Worm (Caenorhabditis elegans): ENCODE results near the gene cutl-9.

- TF ChIP-seq tra-4 (tag; optimal IDR thresholded peaks at IDR 0.05) (no peak), ama-1 (optimal IDR thresholded peaks at IDR 0.05) (no peak), ceh-36 (tag; optimal IDR thresholded peaks at IDR 0.05) (no peak), B0310.2 (tag; optimal IDR thresholded peaks at IDR 0.05) (no peak), ceh-13 (GFP tag; optimal IDR thresholded peaks at IDR 0.05) (no peak), F13C5.2 (tag; optimal IDR thresholded peaks at IDR 0.05) (no peak), hmg-4 (GFP tag; optimal IDR thresholded peaks at IDR 0.05) (no peak), tbx-11 (GFP tag; IDR thresholded peaks at IDR 0.05) (no peak), scrt-1 (GFP tag; IDR thresholded peaks at IDR 0.05) (no peak), sea-1 (GFP tag; conservative IDR thresholded peaks at IDR 0.05) (no peak), hmbx-1 (tag; optimal IDR thresholded peaks at IDR 0.05) (no peak), pes-1 (GFP tag; IDR thresholded peaks at IDR 0.05) (no peak), aly-1 (tag; optimal IDR thresholded peaks at IDR 0.05) (no peak), tbx-37 (GFP tag; conservative IDR thresholded peaks at IDR 0.05) (no peak)
Measured at ce11 chrII:10603560-10603959, 18.5 kb upstream of the cutl-9 start.
